Fruit fly (Drosophila melanogaster) whole organism, wandering third instar larva: Measurements from ENCODE around the gene CG6933.

Experiments used
- Hr78 ChIP-seq: fragments of >200 bp; optimal IDR thresholded peaks from 2 replicates; lab custom pipeline; 2017; ENCODE audit warnings: missing biosample characterization, missing genetic modification characterization
- Myc ChIP-seq: fragments of >200 bp; optimal IDR thresholded peaks from 2 replicates; lab custom pipeline; 2017

dm6 chr3L:20197213-20197612, 23.0 kb downstream of the CG6933 start:
- TF ChIP-seq Myc (lab: Kevin White, UChicago): no peak
- TF ChIP-seq Hr78 (GFP tag; lab: Kevin White, UChicago): no peak
